Worm (Caenorhabditis elegans) whole organism, L2 larva: ENCODE measurements around the gene F35H8.4.

ENCODE experiments used
- R02D3.7 ChIP-seq: fragments of 150-350 bp; optimal IDR thresholded peaks from 2 replicates; lab custom pipeline; 2014; ENCODE audit warnings: missing biosample characterization, missing genetic modification characterization
- ZK546.5 ChIP-seq: sonication (generic microtip); optimal IDR thresholded peaks from 2 replicates; lab custom pipeline; 2017; ENCODE audit warnings: missing biosample characterization, missing genetic modification characterization
- aly-2 ChIP-seq: fragments of 150-350 bp; optimal IDR thresholded peaks from 2 replicates; lab custom pipeline; 2014; ENCODE audit warnings: missing biosample characterization, missing genetic modification characterization
- ama-1 ChIP-seq: fragments of 150-350 bp; optimal IDR thresholded peaks from 2 replicates; lab custom pipeline; 2018; ENCODE audit warnings: inconsistent platforms
- ceh-16 ChIP-seq: fragments of 150-350 bp; optimal IDR thresholded peaks from 2 replicates; lab custom pipeline; 2014; ENCODE audit warnings: missing biosample characterization, missing genetic modification characterization
- lin-13 ChIP-seq: fragments of 150-350 bp; optimal IDR thresholded peaks from 2 replicates; lab custom pipeline; 2014; ENCODE audit warnings: missing biosample characterization, missing genetic modification reagents, missing genetic modification characterization
- mdl-1 ChIP-seq, 2 experiments: fragments of 150-350 bp in 1 of 2; sonication (generic microtip) in 1 of 2; optimal IDR thresholded peaks; 2 replicates each; lab custom pipeline; 2017; ENCODE audit warnings: missing biosample characterization in 2 of 2, missing genetic modification characterization in 2 of 2
- nhr-10 ChIP-seq: sonication (generic microtip); optimal IDR thresholded peaks from 2 replicates; lab custom pipeline; 2017; ENCODE audit warnings: missing biosample characterization, missing genetic modification characterization
- nhr-237 ChIP-seq: fragments of 150-350 bp; optimal IDR thresholded peaks from 2 replicates; lab custom pipeline; 2014; ENCODE audit warnings: missing biosample characterization, missing genetic modification characterization
- peb-1 ChIP-seq: fragments of 150-350 bp; optimal IDR thresholded peaks from 2 replicates; lab custom pipeline; 2014; ENCODE audit warnings: missing biosample characterization, missing genetic modification characterization
- unc-62 ChIP-seq: fragments of 150-350 bp; optimal IDR thresholded peaks from 2 replicates; lab custom pipeline; 2014; ENCODE audit warnings: missing biosample characterization, missing genetic modification reagents, missing genetic modification characterization

DNA sequence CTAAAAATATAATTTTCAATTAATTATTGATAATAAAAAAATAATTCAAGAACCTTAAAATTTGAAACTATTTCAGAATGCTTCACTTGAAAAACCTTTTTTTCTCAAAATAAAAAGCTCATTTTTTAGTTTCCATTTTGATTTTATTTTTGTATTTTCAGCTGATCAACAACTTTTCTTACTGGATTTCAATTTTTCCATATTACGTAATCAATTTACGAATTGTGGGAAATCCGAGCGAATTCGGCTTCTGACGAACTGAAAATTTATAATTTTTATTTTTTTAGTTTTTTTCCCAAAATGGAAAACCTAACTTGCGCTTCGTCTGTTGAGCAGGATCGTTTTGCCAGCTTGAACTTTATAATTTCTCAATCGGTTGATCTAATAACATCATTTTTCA, 22.4 kb downstream of the F35H8.4 start, which contains the start of gene sra-8:
- TF ChIP-seq R02D3.7 (tag; lab: Kevin White, UChicago) (no peak), nhr-10 (tag; lab: Kevin White, UChicago) (no peak), ZK546.5 (tag; lab: Kevin White, UChicago) (no peak), lin-13 (GFP tag; lab: Kevin White, UChicago) (no peak), nhr-237 (tag; lab: Kevin White, UChicago) (no peak), unc-62 (GFP tag; lab: Kevin White, UChicago) (no peak), aly-2 (tag; lab: Kevin White, UChicago) (no peak), peb-1 (tag; lab: Kevin White, UChicago) (no peak), ama-1 (lab: Kevin White, UChicago) (no peak), mdl-1 (tag; optimal IDR thresholded peaks at IDR 0.05; lab: Kevin White, UChicago) (no peak), ceh-16 (tag; lab: Kevin White, UChicago) (no peak)
